Fruit fly (Drosophila melanogaster) whole organism, pupa: ENCODE data around the gene Meltrin.

Experiments used
- CG10348 ChIP-seq: fragments of 200-800 bp; sonication (Bioruptor generic); IDR thresholded peaks from 2 replicates; pipeline ENCODE4 v1.3.6; 2022; ENCODE audit warnings: missing biosample characterization, missing genetic modification characterization
- CG12605 ChIP-seq: fragments of 200-800 bp; sonication (Bioruptor generic); IDR thresholded peaks from 2 replicates; pipeline ENCODE4 v1.3.6; 2022; ENCODE audit warnings: missing biosample characterization, missing genetic modification characterization
- CG13204 ChIP-seq: fragments of 200-800 bp; sonication (Bioruptor generic); optimal IDR thresholded peaks from 2 replicates; lab custom pipeline; 2018; ENCODE audit warnings: missing biosample characterization, mild to moderate bottlenecking, missing genetic modification characterization, moderate library complexity
- CG14655 ChIP-seq: fragments of 200-800 bp; sonication (Bioruptor generic); optimal IDR thresholded peaks from 3 replicates; lab custom pipeline; 2017; ENCODE audit warnings: mild to moderate bottlenecking, missing biosample characterization, missing genetic modification reagents, missing genetic modification characterization
- CG15710 ChIP-seq: fragments of 200-800 bp; sonication (Bioruptor generic); optimal IDR thresholded peaks from 2 replicates; lab custom pipeline; 2018; ENCODE audit warnings: missing biosample characterization, mild to moderate bottlenecking, missing genetic modification characterization, moderate library complexity
- CG17806 ChIP-seq: fragments of 200-800 bp; sonication (Bioruptor generic); optimal IDR thresholded peaks from 2 replicates; lab custom pipeline; 2018; ENCODE audit warnings: missing biosample characterization, mild to moderate bottlenecking, missing genetic modification characterization, moderate library complexity
- CG32121 ChIP-seq: fragments of 200-800 bp; sonication (Bioruptor generic); IDR thresholded peaks from 2 replicates; pipeline ENCODE4 v1.3.6; 2022; ENCODE audit warnings: missing biosample characterization, missing genetic modification characterization
- CG34367 ChIP-seq: fragments of 200-800 bp; sonication (Bioruptor generic); optimal IDR thresholded peaks from 2 replicates; lab custom pipeline; 2018; ENCODE audit warnings: missing biosample characterization, mild to moderate bottlenecking, missing genetic modification characterization
- CG4496 ChIP-seq: fragments of 200-800 bp; sonication (Bioruptor generic); IDR thresholded peaks from 3 replicates; pipeline ENCODE4 v1.3.6; 2022; ENCODE audit warnings: missing biosample characterization, missing genetic modification characterization
- CG8159 ChIP-seq: fragments of 200-800 bp; sonication (Bioruptor generic); optimal IDR thresholded peaks from 3 replicates; lab custom pipeline; 2018; ENCODE audit warnings: missing biosample characterization, mild to moderate bottlenecking, missing genetic modification characterization, moderate library complexity
- CG8301 ChIP-seq: fragments of 200-800 bp; sonication (Bioruptor generic); optimal IDR thresholded peaks from 2 replicates; lab custom pipeline; 2018; ENCODE audit warnings: missing biosample characterization, mild to moderate bottlenecking, missing genetic modification characterization
- CG9948 ChIP-seq: fragments of 200-800 bp; sonication (Bioruptor generic); optimal IDR thresholded peaks from 2 replicates; lab custom pipeline; 2018; ENCODE audit warnings: missing biosample characterization, mild to moderate bottlenecking, missing genetic modification characterization, moderate library complexity
- D1 ChIP-seq: fragments of 200-800 bp; sonication (Bioruptor generic); optimal IDR thresholded peaks from 2 replicates; lab custom pipeline; 2018; ENCODE audit warnings: missing biosample characterization, mild to moderate bottlenecking, missing genetic modification characterization, moderate library complexity
- EcR ChIP-seq: fragments of 200-800 bp; sonication (Bioruptor generic); optimal IDR thresholded peaks from 3 replicates; lab custom pipeline; 2019; ENCODE audit warnings: missing biosample characterization, missing genetic modification characterization, mild to moderate bottlenecking, moderate library complexity, missing genetic modification reagents
- Ets98B ChIP-seq: fragments of 200-800 bp; sonication (Bioruptor generic); IDR thresholded peaks from 2 replicates; pipeline ENCODE4 v1.3.6; 2022; ENCODE audit warnings: missing biosample characterization, missing genetic modification characterization
- Pif1A ChIP-seq: fragments of 200-800 bp; sonication (Bioruptor generic); optimal IDR thresholded peaks from 3 replicates; lab custom pipeline; 2016; ENCODE audit warnings: missing biosample characterization, missing genetic modification characterization
- Pif1B ChIP-seq: fragments of 200-800 bp; sonication (Bioruptor generic); optimal IDR thresholded peaks from 3 replicates; lab custom pipeline; 2016; ENCODE audit warnings: missing biosample characterization, missing genetic modification characterization
- Snoo ChIP-seq: fragments of 200-800 bp; sonication (Bioruptor generic); optimal IDR thresholded peaks from 3 replicates; lab custom pipeline; 2017; ENCODE audit warnings: missing biosample characterization, mild to moderate bottlenecking, missing genetic modification characterization, inconsistent platforms
- fd96Ca ChIP-seq: fragments of 200-800 bp; sonication (Bioruptor generic); IDR thresholded peaks from 3 replicates; pipeline ENCODE4 v1.3.6; 2022; ENCODE audit warnings: missing biosample characterization, missing genetic modification characterization
- gl ChIP-seq: fragments of 200-800 bp; sonication (Bioruptor generic); optimal IDR thresholded peaks from 2 replicates; lab custom pipeline; 2018; ENCODE audit warnings: missing biosample characterization, mild to moderate bottlenecking, missing genetic modification characterization
- rn ChIP-seq: fragments of 200-800 bp; sonication (Bioruptor generic); IDR thresholded peaks from 2 replicates; pipeline ENCODE4 v1.3.6; 2022; ENCODE audit warnings: missing biosample characterization, missing genetic modification characterization

Gene Meltrin

dm6 chr3R:14720885-14721284 lies 23.8 kb upstream of the Meltrin start:
- no peak for TF ChIP-seq EcR (GFP tag; lab: Kevin White, UChicago)
- TF ChIP-seq CG8301 = no peak
- no peak for TF ChIP-seq CG32121
- TF ChIP-seq CG13204 (GFP tag; lab: Kevin White, UChicago) = no peak
- no peak for TF ChIP-seq CG8159 (tag; lab: Kevin White, UChicago)
- no peak for TF ChIP-seq Pif1A (GFP tag; lab: Kevin White, UChicago)
- TF ChIP-seq CG15710 = no peak
- TF ChIP-seq rn (GFP tag; lab: Robert Waterston, UW) = no peak
- no peak for TF ChIP-seq CG10348 (GFP tag; lab: Robert Waterston, UW)
- TF ChIP-seq CG12605 (GFP tag; lab: Robert Waterston, UW) = no peak
- no peak for TF ChIP-seq gl (tag; lab: Kevin White, UChicago)
- no peak for TF ChIP-seq D1 (tag; lab: Kevin White, UChicago)
- no peak for TF ChIP-seq CG4496 (GFP tag; lab: Robert Waterston, UW)
- TF ChIP-seq Snoo (tag; lab: Kevin White, UChicago) = no peak

DNA sequence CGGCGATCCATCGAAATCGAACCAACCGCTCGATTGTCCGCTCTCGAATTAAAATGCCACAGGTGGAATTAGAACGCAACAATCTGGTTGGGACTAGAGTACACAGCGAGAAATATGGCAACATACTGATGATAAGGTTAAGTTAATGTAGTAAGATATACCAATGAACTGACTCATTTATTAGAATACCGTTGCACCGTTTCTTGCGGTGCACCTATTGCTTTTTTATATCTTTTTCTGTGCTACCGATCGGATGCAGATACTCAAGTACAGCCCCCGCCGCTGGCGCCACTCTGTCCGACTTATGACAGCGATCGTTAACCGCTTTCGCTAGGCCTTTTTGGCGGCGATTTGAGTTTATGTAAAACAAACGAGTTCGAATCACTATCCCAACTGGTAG lies 23.0 kb upstream of the Meltrin start:
- peak; percentile 77 for TF ChIP-seq CG14655
- no peak for TF ChIP-seq CG17806
- no peak for TF ChIP-seq gl (tag; lab: Kevin White, UChicago)
- TF ChIP-seq CG15710 = no peak
- no peak for TF ChIP-seq EcR (GFP tag; lab: Kevin White, UChicago)
- TF ChIP-seq Pif1B (GFP tag; lab: Kevin White, UChicago) = no peak
- TF ChIP-seq CG8159 (tag; lab: Kevin White, UChicago) = no peak
- TF ChIP-seq CG10348 (GFP tag; lab: Robert Waterston, UW) = peak; percentile 62
- TF ChIP-seq CG32121 = peak; percentile 82
- TF ChIP-seq CG13204 (GFP tag; lab: Kevin White, UChicago) = no peak
- TF ChIP-seq CG9948 (tag; lab: Kevin White, UChicago) = peak; percentile 19
- TF ChIP-seq CG4496 (GFP tag; lab: Robert Waterston, UW) = peak; percentile 78
- TF ChIP-seq Pif1A (GFP tag; lab: Kevin White, UChicago) = no peak
- TF ChIP-seq CG8301 = peak; percentile 59
- peak; percentile 31; the same call in 1 of the 2 replicates for TF ChIP-seq rn (GFP tag; lab: Robert Waterston, UW)
- no peak for TF ChIP-seq D1 (tag; lab: Kevin White, UChicago)
- TF ChIP-seq Snoo (tag; lab: Kevin White, UChicago) = no peak
- peak; percentile 85 for TF ChIP-seq fd96Ca
- TF ChIP-seq CG34367 (tag; lab: Kevin White, UChicago) = no peak
- TF ChIP-seq CG12605 (GFP tag; lab: Robert Waterston, UW) = peak; percentile 24; the same call in 1 of the 2 replicates
- peak; percentile 74 for TF ChIP-seq Ets98B (GFP tag; lab: Robert Waterston, UW)

DNA sequence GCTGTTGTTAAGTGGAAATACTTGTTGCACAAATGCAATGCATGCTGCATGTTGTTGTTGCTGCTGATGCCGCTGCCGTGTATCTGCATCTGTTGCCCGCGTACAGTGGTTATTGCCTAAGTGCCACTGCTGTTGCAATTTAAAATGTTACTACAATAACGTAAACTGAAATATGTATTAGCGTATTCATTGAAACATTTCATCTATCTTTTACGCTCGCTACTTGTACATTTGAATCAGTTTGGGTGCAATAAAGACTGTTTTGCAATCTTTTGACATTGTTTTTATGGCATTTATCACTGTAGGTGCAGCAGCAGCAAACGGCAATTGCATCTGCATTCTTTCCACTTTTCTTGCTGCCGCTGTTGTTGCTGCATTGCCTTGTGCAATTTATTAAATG lies 22.3 kb upstream of the Meltrin start:
- peak; percentile 92 for TF ChIP-seq CG4496 (GFP tag; lab: Robert Waterston, UW)
- TF ChIP-seq CG32121 = peak; percentile 88
- no peak for TF ChIP-seq Snoo (tag; lab: Kevin White, UChicago)
- peak; percentile 80 for TF ChIP-seq CG17806
- TF ChIP-seq CG10348 (GFP tag; lab: Robert Waterston, UW) = peak; percentile 41
- peak; percentile 91 for TF ChIP-seq Ets98B (GFP tag; lab: Robert Waterston, UW)
- peak; percentile 55 for TF ChIP-seq gl (tag; lab: Kevin White, UChicago)
- peak; percentile 91 for TF ChIP-seq fd96Ca
- TF ChIP-seq CG12605 (GFP tag; lab: Robert Waterston, UW) = peak; percentile 79
- TF ChIP-seq EcR (GFP tag; lab: Kevin White, UChicago) = no peak
- peak; percentile 78 for TF ChIP-seq Pif1B (GFP tag; lab: Kevin White, UChicago)
- TF ChIP-seq CG13204 (GFP tag; lab: Kevin White, UChicago) = peak; percentile 62
- peak; percentile 63 for TF ChIP-seq rn (GFP tag; lab: Robert Waterston, UW)
- peak; percentile 71 for TF ChIP-seq CG34367 (tag; lab: Kevin White, UChicago)
- peak; percentile 80 for TF ChIP-seq CG9948 (tag; lab: Kevin White, UChicago)
- peak; percentile 14 for TF ChIP-seq D1 (tag; lab: Kevin White, UChicago)
- peak; percentile 80 for TF ChIP-seq CG8159 (tag; lab: Kevin White, UChicago)
- peak; percentile 92 for TF ChIP-seq CG8301
- TF ChIP-seq CG14655 = peak; percentile 91
- peak; percentile 85 for TF ChIP-seq Pif1A (GFP tag; lab: Kevin White, UChicago)
- TF ChIP-seq CG15710 = peak; percentile 72
- TF ChIP-seq, all 21 proteins: peak for 19

dm6 chr3R:14717712-14718097 lies 20.6 kb upstream of the Meltrin start:
- no peak for TF ChIP-seq D1 (tag; lab: Kevin White, UChicago)
- no peak for TF ChIP-seq CG4496 (GFP tag; lab: Robert Waterston, UW)
- no peak for TF ChIP-seq CG8301
- TF ChIP-seq CG34367 (tag; lab: Kevin White, UChicago) = no peak
- no peak for TF ChIP-seq Snoo (tag; lab: Kevin White, UChicago)
- TF ChIP-seq CG17806 = no peak
- TF ChIP-seq CG14655 = no peak
- no peak for TF ChIP-seq CG8159 (tag; lab: Kevin White, UChicago)

DNA sequence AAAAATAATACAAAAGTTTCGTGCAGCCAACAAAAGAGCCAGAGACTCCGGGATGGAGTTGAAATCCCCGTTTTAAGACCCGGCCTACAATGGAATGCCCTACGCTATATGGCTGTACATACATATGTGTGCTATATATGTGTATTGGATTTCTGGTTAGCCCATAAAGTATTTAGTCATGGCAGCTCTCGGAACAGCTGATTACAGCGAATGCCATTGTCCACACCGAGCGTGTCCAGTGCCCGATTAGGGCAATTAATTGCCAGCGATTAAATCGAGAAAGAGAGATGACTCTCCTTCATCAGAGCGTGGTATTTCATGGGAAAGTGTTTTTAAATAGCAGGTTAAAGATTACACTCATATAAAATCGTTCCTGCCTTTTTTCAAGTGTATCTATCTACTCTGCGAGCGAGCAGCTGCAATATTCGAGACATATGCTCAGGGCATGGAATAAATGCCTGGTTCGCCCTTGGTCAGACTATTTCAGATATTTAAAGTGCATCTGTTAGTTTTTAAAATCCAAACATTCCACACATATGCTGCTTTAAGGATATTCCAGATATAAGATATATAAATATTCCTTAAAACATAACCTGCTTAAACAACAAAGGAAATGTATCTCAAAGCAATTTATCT lies 20.1 kb upstream of the Meltrin start:
- peak; percentile 31; the same call in 1 of the 2 replicates for TF ChIP-seq CG12605 (GFP tag; lab: Robert Waterston, UW)
- TF ChIP-seq Pif1B (GFP tag; lab: Kevin White, UChicago) = no peak
- TF ChIP-seq Pif1A (GFP tag; lab: Kevin White, UChicago) = peak; percentile 62
- peak; percentile 13 for TF ChIP-seq CG13204 (GFP tag; lab: Kevin White, UChicago)
- no peak for TF ChIP-seq CG10348 (GFP tag; lab: Robert Waterston, UW)
- TF ChIP-seq fd96Ca = 0 out of 3 replicates have a peak, but pooled peaks have one; percentile 21
- TF ChIP-seq CG4496 (GFP tag; lab: Robert Waterston, UW) = peak; percentile 67; the same call in 2 of the 3 replicates
- no peak for TF ChIP-seq Snoo (tag; lab: Kevin White, UChicago)
- TF ChIP-seq CG14655 = no peak
- TF ChIP-seq CG32121 = no peak
- 0 out of 2 replicates have a peak, but pooled peaks have one; percentile 28 for TF ChIP-seq rn (GFP tag; lab: Robert Waterston, UW)
- peak; percentile 42 for TF ChIP-seq CG34367 (tag; lab: Kevin White, UChicago)
- peak; percentile 47 for TF ChIP-seq CG15710
- no peak for TF ChIP-seq CG8159 (tag; lab: Kevin White, UChicago)
- TF ChIP-seq EcR (GFP tag; lab: Kevin White, UChicago) = peak; percentile 50
